Fruit fly (Drosophila melanogaster) S2 (cell line): ENCODE data around the gene ntc.

ENCODE experiments used
- CG8478 ChIP-seq: fragments of >200 bp; optimal IDR thresholded peaks from 2 replicates; lab custom pipeline; 2018
- CTCF ChIP-seq, 2 experiments: fragments of >200 bp; optimal IDR thresholded peaks; 2 replicates each; lab custom pipeline; 2018

DNA sequence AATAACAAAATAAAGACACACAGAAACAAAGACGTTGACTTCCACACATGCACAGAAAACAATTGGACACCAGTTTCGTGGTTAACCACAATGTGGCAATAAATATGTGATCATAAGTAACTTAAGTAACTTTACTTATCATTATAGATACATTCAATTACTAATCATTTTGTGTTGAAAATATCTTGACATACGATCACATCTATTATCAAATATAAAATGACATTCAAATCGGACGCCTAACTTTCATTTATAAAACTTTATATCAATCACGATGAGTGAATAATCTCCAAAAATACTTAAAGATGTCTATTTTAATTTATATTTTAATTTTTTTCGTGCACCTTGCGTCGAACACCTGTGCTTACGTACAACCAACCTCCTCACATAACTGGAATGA, 27.8 kb downstream of the ntc start:
- TF ChIP-seq CTCF (optimal IDR thresholded peaks at IDR 0.05; lab: Kevin White, UChicago) (no peak), CG8478 (no peak)
